Worm (Caenorhabditis elegans) whole organism, young adult: ENCODE data around the gene lgc-20.
A peak's percentile ranks its signal among the peaks of the same experiment; 100 is the strongest.

Experiments used
- B0035.1 ChIP-seq: sonication (generic microtip); optimal IDR thresholded peaks from 2 replicates; lab custom pipeline; 2016; ENCODE audit warnings: missing genetic modification characterization, mild to moderate bottlenecking, missing compliant biosample characterization, missing genotype, missing genetic modification reagents
- B0261.1 ChIP-seq: sonication (generic microtip); optimal IDR thresholded peaks from 2 replicates; lab custom pipeline; 2016; ENCODE audit warnings: mild to moderate bottlenecking, missing genetic modification characterization, moderate library complexity, missing compliant biosample characterization
- B0336.3 ChIP-seq: fragments of 200-800 bp; sonication (Bioruptor generic); IDR thresholded peaks from 2 replicates; pipeline ENCODE4 v1.3.6; 2022; ENCODE audit warnings: missing genetic modification characterization, missing compliant biosample characterization
- D2030.7 ChIP-seq: fragments of 200-800 bp; sonication (Bioruptor generic); IDR thresholded peaks from 2 replicates; pipeline ENCODE4 v1.3.6; 2022; ENCODE audit warnings: missing genetic modification reagents, missing genetic modification characterization, missing compliant biosample characterization
- F22D6.2 ChIP-seq: sonication (generic microtip); optimal IDR thresholded peaks from 2 replicates; lab custom pipeline; 2016; ENCODE audit warnings: mild to moderate bottlenecking, missing genetic modification characterization, missing compliant biosample characterization
- F37B4.10 ChIP-seq: fragments of 200-800 bp; sonication (Bioruptor generic); IDR thresholded peaks from 2 replicates; pipeline ENCODE4 v1.3.6; 2022; ENCODE audit warnings: missing genetic modification characterization, missing compliant biosample characterization
- F57C9.4 ChIP-seq: sonication (generic microtip); optimal IDR thresholded peaks from 2 replicates; lab custom pipeline; 2017; ENCODE audit warnings: mild to moderate bottlenecking, missing genetic modification characterization, missing compliant biosample characterization
- K11D2.4 ChIP-seq: fragments of 200-800 bp; sonication (Bioruptor generic); IDR thresholded peaks from 2 replicates; pipeline ENCODE4 v1.3.6; 2022; ENCODE audit warnings: missing genetic modification reagents, missing genetic modification characterization, missing compliant biosample characterization
- T07F8.4 ChIP-seq: sonication (generic microtip); optimal IDR thresholded peaks from 2 replicates; lab custom pipeline; 2016; ENCODE audit warnings: mild to moderate bottlenecking, missing genetic modification characterization, moderate library complexity, missing compliant biosample characterization
- T26A5.8 ChIP-seq: sonication (generic microtip); optimal IDR thresholded peaks from 2 replicates; lab custom pipeline; 2016; ENCODE audit warnings: missing genetic modification characterization, missing compliant biosample characterization
- Y53G8AR.9 ChIP-seq: fragments of 200-800 bp; sonication (Bioruptor generic); conservative IDR thresholded peaks from 2 replicates; pipeline ENCODE4 v1.3.6; 2022; ENCODE audit warnings: missing genetic modification reagents, missing genetic modification characterization, missing compliant biosample characterization
- Y67H2A.10 ChIP-seq: fragments of 200-800 bp; sonication (Bioruptor generic); conservative IDR thresholded peaks from 2 replicates; pipeline ENCODE4 v1.3.6; 2022; ENCODE audit warnings: missing genetic modification reagents, missing genetic modification characterization, missing compliant biosample characterization
- ZK185.1 ChIP-seq: sonication (generic microtip); optimal IDR thresholded peaks from 2 replicates; lab custom pipeline; 2016; ENCODE audit warnings: mild to moderate bottlenecking, missing genetic modification characterization, missing compliant biosample characterization; ENCODE audit not compliant: poor library complexity, severe bottlenecking
- atf-7 ChIP-seq: sonication (generic microtip); optimal IDR thresholded peaks from 2 replicates; lab custom pipeline; 2017; ENCODE audit warnings: mild to moderate bottlenecking, missing genetic modification characterization, missing compliant biosample characterization
- athp-1 ChIP-seq: sonication (generic microtip); optimal IDR thresholded peaks from 2 replicates; lab custom pipeline; 2017; ENCODE audit warnings: mild to moderate bottlenecking, missing genetic modification characterization, missing compliant biosample characterization
- attf-3 ChIP-seq: fragments of 200-800 bp; sonication (Bioruptor generic); conservative IDR thresholded peaks from 2 replicates; pipeline ENCODE4 v1.3.6; 2022; ENCODE audit warnings: missing genetic modification reagents, missing genetic modification characterization, missing compliant biosample characterization
- attf-5 ChIP-seq: fragments of 200-800 bp; sonication (Bioruptor generic); optimal IDR thresholded peaks from 2 replicates; lab custom pipeline; 2018; ENCODE audit warnings: mild to moderate bottlenecking, missing genetic modification characterization, missing compliant biosample characterization
- attf-6 ChIP-seq: fragments of 200-800 bp; sonication (Bioruptor generic); IDR thresholded peaks from 2 replicates; pipeline ENCODE4 v1.3.6; 2022; ENCODE audit warnings: missing genetic modification reagents, missing genetic modification characterization, missing compliant biosample characterization
- ceh-27 ChIP-seq: fragments of 200-800 bp; sonication (Bioruptor generic); optimal IDR thresholded peaks from 2 replicates; lab custom pipeline; 2018; ENCODE audit warnings: mild to moderate bottlenecking, missing genetic modification characterization, moderate library complexity, missing compliant biosample characterization
- die-1 ChIP-seq: sonication (generic microtip); optimal IDR thresholded peaks from 2 replicates; lab custom pipeline; 2016; ENCODE audit warnings: missing genotype, mild to moderate bottlenecking, missing genetic modification characterization, missing compliant biosample characterization
- egl-18 ChIP-seq: fragments of 200-800 bp; sonication (Bioruptor generic); IDR thresholded peaks from 2 replicates; pipeline ENCODE4 v1.3.6; 2022; ENCODE audit warnings: missing genetic modification reagents, missing genetic modification characterization, missing compliant biosample characterization
- egrh-3 ChIP-seq: fragments of 200-800 bp; sonication (Bioruptor generic); IDR thresholded peaks from 2 replicates; pipeline ENCODE4 v1.3.6; 2022; ENCODE audit warnings: missing genetic modification reagents, missing genetic modification characterization, missing compliant biosample characterization
- ekl-4 ChIP-seq: fragments of 200-800 bp; sonication (Bioruptor generic); IDR thresholded peaks from 2 replicates; pipeline ENCODE4 v1.3.6; 2022; ENCODE audit warnings: missing genetic modification reagents, missing genetic modification characterization, missing compliant biosample characterization
- fkh-3 ChIP-seq: sonication (generic microtip); optimal IDR thresholded peaks from 2 replicates; lab custom pipeline; 2016; ENCODE audit warnings: mild to moderate bottlenecking, missing genetic modification characterization, missing compliant biosample characterization
- hmg-20 ChIP-seq: fragments of 200-800 bp; sonication (Bioruptor generic); IDR thresholded peaks from 2 replicates; pipeline ENCODE4 v1.3.6; 2022; ENCODE audit warnings: missing genetic modification reagents, missing genetic modification characterization, missing compliant biosample characterization
- lin-26 ChIP-seq: fragments of 200-800 bp; sonication (Bioruptor generic); IDR thresholded peaks from 2 replicates; pipeline ENCODE4 v1.3.6; 2022; ENCODE audit warnings: missing genetic modification reagents, missing genetic modification characterization, missing compliant biosample characterization
- lin-54 ChIP-seq: fragments of 200-800 bp; sonication (Bioruptor generic); optimal IDR thresholded peaks from 2 replicates; lab custom pipeline; 2018; ENCODE audit warnings: mild to moderate bottlenecking, missing genetic modification characterization, missing compliant biosample characterization
- lsl-1 ChIP-seq: fragments of 200-800 bp; sonication (Bioruptor generic); optimal IDR thresholded peaks from 2 replicates; lab custom pipeline; 2018; ENCODE audit warnings: mild to moderate bottlenecking, missing genetic modification characterization, moderate library complexity, missing compliant biosample characterization
- madf-6 ChIP-seq: fragments of 200-800 bp; sonication (Bioruptor generic); IDR thresholded peaks from 2 replicates; pipeline ENCODE4 v1.3.6; 2022; ENCODE audit warnings: missing genetic modification reagents, missing genetic modification characterization, missing compliant biosample characterization
- mcd-1 ChIP-seq: fragments of 200-800 bp; sonication (Bioruptor generic); IDR thresholded peaks from 2 replicates; pipeline ENCODE4 v1.3.6; 2022; ENCODE audit warnings: missing genetic modification reagents, missing genetic modification characterization, missing compliant biosample characterization
- nfya-1 ChIP-seq: sonication (generic microtip); optimal IDR thresholded peaks from 2 replicates; lab custom pipeline; 2017; ENCODE audit warnings: antibody characterized with exemption, missing compliant biosample characterization, missing genetic modification characterization, borderline replicate concordance; ENCODE audit not compliant: insufficient read depth
- nfyb-1 ChIP-seq: fragments of 200-800 bp; sonication (Bioruptor generic); IDR thresholded peaks from 2 replicates; pipeline ENCODE4 v1.3.6; 2022; ENCODE audit warnings: missing genetic modification reagents, missing genetic modification characterization, missing compliant biosample characterization
- nhr-179 ChIP-seq: sonication (generic microtip); optimal IDR thresholded peaks from 2 replicates; lab custom pipeline; 2016; ENCODE audit warnings: mild to moderate bottlenecking, missing genetic modification characterization, missing compliant biosample characterization
- nhr-27 ChIP-seq: fragments of 200-800 bp; sonication (Bioruptor generic); optimal IDR thresholded peaks from 2 replicates; lab custom pipeline; 2018; ENCODE audit warnings: mild to moderate bottlenecking, missing genetic modification characterization, moderate library complexity, missing compliant biosample characterization
- nhr-90 ChIP-seq: sonication (generic microtip); optimal IDR thresholded peaks from 2 replicates; lab custom pipeline; 2016; ENCODE audit warnings: missing genotype, mild to moderate bottlenecking, missing genetic modification characterization, missing compliant biosample characterization
- pha-4 ChIP-seq: fragments of 150-350 bp; sonication (generic microtip); optimal IDR thresholded peaks from 2 replicates; lab custom pipeline; 2014; ENCODE audit warnings: missing biosample characterization, missing genetic modification reagents, missing genetic modification characterization
- rec-8 ChIP-seq, 2 experiments: sonication (generic microtip); optimal IDR thresholded peaks; 2 replicates each; lab custom pipeline; 2016; ENCODE audit warnings: mild to moderate bottlenecking in 2 of 2, missing genetic modification characterization in 2 of 2, missing genetic modification reagents in 2 of 2, missing genotype in 2 of 2, missing biosample characterization in 1 of 2, missing compliant biosample characterization in 1 of 2, moderate library complexity in 1 of 2
- sdz-38 ChIP-seq: sonication (generic microtip); optimal IDR thresholded peaks from 2 replicates; lab custom pipeline; 2016; ENCODE audit warnings: missing genotype, missing genetic modification characterization, missing compliant biosample characterization
- snpc-1.1 ChIP-seq: sonication (generic microtip); optimal IDR thresholded peaks from 2 replicates; lab custom pipeline; 2017; ENCODE audit warnings: missing genetic modification characterization, mild to moderate bottlenecking, missing compliant biosample characterization, antibody characterized with exemption, moderate library complexity, missing genotype, missing genetic modification reagents; ENCODE audit not compliant: insufficient read depth
- snpc-1.3 ChIP-seq: sonication (generic microtip); optimal IDR thresholded peaks from 2 replicates; lab custom pipeline; 2017; ENCODE audit warnings: missing genetic modification characterization, mild to moderate bottlenecking, missing compliant biosample characterization, antibody characterized with exemption, moderate library complexity, missing genotype, missing genetic modification reagents; ENCODE audit not compliant: insufficient read depth
- tbx-9 ChIP-seq: sonication (generic microtip); optimal IDR thresholded peaks from 2 replicates; lab custom pipeline; 2016; ENCODE audit warnings: borderline replicate concordance, missing genetic modification characterization, inconsistent platforms, missing compliant biosample characterization
- tlf-1 ChIP-seq: fragments of 200-800 bp; sonication (Bioruptor generic); optimal IDR thresholded peaks from 2 replicates; lab custom pipeline; 2018; ENCODE audit warnings: mild to moderate bottlenecking, missing genetic modification characterization, missing compliant biosample characterization
- unc-130 ChIP-seq: sonication (generic microtip); optimal IDR thresholded peaks from 2 replicates; lab custom pipeline; 2016; ENCODE audit warnings: missing genetic modification reagents, missing genetic modification characterization, missing compliant biosample characterization
- xnd-1 ChIP-seq: sonication (generic microtip); optimal IDR thresholded peaks from 2 replicates; lab custom pipeline; 2016; ENCODE audit warnings: missing genotype, missing genetic modification reagents, missing genetic modification characterization, missing compliant biosample characterization
- ztf-18 ChIP-seq: sonication (generic microtip); optimal IDR thresholded peaks from 2 replicates; lab custom pipeline; 2016; ENCODE audit warnings: missing genotype, mild to moderate bottlenecking, missing genetic modification characterization, missing compliant biosample characterization
- ztf-26 ChIP-seq: sonication (generic microtip); optimal IDR thresholded peaks from 2 replicates; lab custom pipeline; 2017; ENCODE audit warnings: missing genetic modification characterization, missing compliant biosample characterization
- ztf-28 ChIP-seq: fragments of 200-800 bp; sonication (Bioruptor generic); IDR thresholded peaks from 2 replicates; pipeline ENCODE4 v1.3.6; 2022; ENCODE audit warnings: missing genetic modification reagents, missing genetic modification characterization, missing compliant biosample characterization
- ztf-3 ChIP-seq: fragments of 200-800 bp; sonication (Bioruptor generic); optimal IDR thresholded peaks from 2 replicates; lab custom pipeline; 2018; ENCODE audit warnings: mild to moderate bottlenecking, missing genetic modification characterization, missing compliant biosample characterization

Gene lgc-20

DNA sequence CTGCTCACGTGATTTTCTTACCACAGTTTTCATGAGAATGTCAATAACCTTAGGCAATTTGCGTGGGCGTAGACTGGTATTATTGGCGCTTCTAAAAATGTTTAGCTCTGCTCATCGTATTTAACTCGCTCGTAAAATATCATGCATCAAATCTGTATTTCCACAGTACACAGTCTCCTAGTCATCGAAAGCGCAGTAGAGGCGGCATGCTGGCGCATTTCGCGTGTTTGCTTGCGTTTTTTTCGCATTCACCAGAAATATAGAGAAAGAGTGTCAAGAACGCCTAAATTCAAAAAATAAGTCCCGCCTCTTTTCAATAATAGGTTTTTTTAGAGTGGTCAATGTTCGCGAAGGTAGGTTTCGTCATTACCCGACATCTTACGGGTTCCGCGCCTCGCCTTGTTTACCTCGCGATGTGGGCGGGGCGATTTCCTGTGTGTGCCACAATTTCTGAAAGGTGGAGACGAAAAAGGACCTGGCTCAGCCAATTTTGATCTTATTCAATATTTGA is 33.2 kb upstream of the lgc-20 start (continued):
- TF ChIP-seq die-1 (tag; lab: Kevin White, UChicago) (peak; percentile 51), sdz-38 (no peak), Y53G8AR.9 (peak; percentile 80), ztf-26 (tag; lab: Kevin White, UChicago) (peak; percentile 64), nhr-90 (tag; lab: Kevin White, UChicago) (peak; percentile 70), Y67H2A.10 (GFP tag; lab: Robert Waterston, UW) (peak; percentile 39), B0261.1 (peak; percentile 35), unc-130 (GFP tag; lab: Kevin White, UChicago) (peak; percentile 86), hmg-20 (GFP tag; lab: Robert Waterston, UW) (no peak), B0035.1 (tag; lab: Kevin White, UChicago) (peak; percentile 33), xnd-1 (tag; lab: Kevin White, UChicago) (peak; percentile 65), fkh-3 (peak; percentile 91), tlf-1 (peak; percentile 87), T26A5.8 (tag; lab: Kevin White, UChicago) (peak; percentile 87), ztf-28 (GFP tag; lab: Robert Waterston, UW) (peak; percentile 89), ztf-3 (no peak), F37B4.10 (GFP tag; lab: Robert Waterston, UW) (0 out of 2 replicates have a peak, but pooled peaks have one; percentile 19), nfyb-1 (GFP tag; lab: Robert Waterston, UW) (peak; percentile 90), mcd-1 (peak; percentile 86), atf-7 (tag; lab: Kevin White, UChicago) (peak; percentile 43), lin-26 (GFP tag; lab: Robert Waterston, UW) (peak; percentile 92), tbx-9 (tag; lab: Kevin White, UChicago) (peak; percentile 66), nhr-179 (tag; lab: Kevin White, UChicago) (no peak), lsl-1 (peak; percentile 91), D2030.7 (peak; percentile 98), athp-1 (tag; lab: Kevin White, UChicago) (peak; percentile 84), pha-4 (tag; lab: Kevin White, UChicago) (no peak), F22D6.2 (tag; lab: Kevin White, UChicago) (no peak), T07F8.4 (no peak), attf-3 (peak; percentile 64), B0336.3 (GFP tag; lab: Robert Waterston, UW) (peak; percentile 98), snpc-1.1 (tag; lab: Kevin White, UChicago) (peak; percentile 96), rec-8 (tag; optimal IDR thresholded peaks at IDR 0.05; lab: Kevin White, UChicago) (peak; percentile 46 to 81), nfya-1 (no peak), K11D2.4 (peak; percentile 73), snpc-1.3 (tag; lab: Kevin White, UChicago) (peak; percentile 88), ztf-18 (tag; lab: Kevin White, UChicago) (peak; percentile 97), attf-6 (GFP tag; lab: Robert Waterston, UW) (peak; percentile 98), attf-5 (GFP tag; lab: Kevin White, UChicago) (peak; percentile 52), nhr-27 (tag; lab: Kevin White, UChicago) (no peak), ZK185.1 (tag; lab: Kevin White, UChicago) (peak; percentile 12), ceh-27 (GFP tag; lab: Kevin White, UChicago) (peak; percentile 57), lin-54 (GFP tag; lab: Kevin White, UChicago) (peak; percentile 89), egrh-3 (GFP tag; lab: Robert Waterston, UW) (peak; percentile 43; the same call in 1 of the 2 replicates), F57C9.4 (no peak), egl-18 (GFP tag; lab: Robert Waterston, UW) (no peak), madf-6 (peak; percentile 87), ekl-4 (GFP tag; lab: Robert Waterston, UW) (peak; percentile 94)
